Fruit fly (Drosophila melanogaster) Kc167 (cell line): ENCODE data around the gene slow.

Experiments
- Myc ChIP-seq: fragments of >200 bp; optimal IDR thresholded peaks from 2 replicates; lab custom pipeline; 2017; ENCODE audit warnings: missing external identifiers
- Sin3A ChIP-seq: fragments of >200 bp; optimal IDR thresholded peaks from 2 replicates; lab custom pipeline; 2018; ENCODE audit warnings: missing external identifiers
- h ChIP-seq: fragments of >200 bp; optimal IDR thresholded peaks from 3 replicates; lab custom pipeline; 2018; ENCODE audit warnings: missing external identifiers
- insv ChIP-seq: fragments of >200 bp; optimal IDR thresholded peaks from 3 replicates; lab custom pipeline; 2018; ENCODE audit warnings: missing external identifiers
- psq ChIP-seq: fragments of >200 bp; optimal IDR thresholded peaks from 2 replicates; lab custom pipeline; 2017; ENCODE audit warnings: missing external identifiers
- ttk ChIP-seq: sonication (Bioruptor generic); optimal IDR thresholded peaks from 2 replicates; lab custom pipeline; 2017; ENCODE audit warnings: missing external identifiers

slow gene

DNA sequence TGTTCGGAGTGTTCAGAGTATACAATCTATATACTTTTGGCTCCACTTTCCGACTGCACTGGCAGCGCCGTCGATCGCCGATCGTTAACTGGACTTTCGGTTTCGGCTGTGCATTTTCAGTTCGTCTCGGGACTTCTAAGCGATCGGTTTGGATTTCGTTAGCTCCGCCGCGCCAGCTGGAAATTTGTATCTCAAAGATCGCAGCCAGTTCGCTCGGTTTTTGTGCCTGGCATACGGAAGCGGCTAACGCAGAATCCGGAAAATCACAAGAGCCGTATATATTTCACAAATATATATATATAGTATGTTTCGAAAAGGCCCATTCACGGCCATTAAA lies at the start of gene slow:
Gene slow, plus strand, starts transcription at position 117 of the 337 bp plus-strand sequence.
- TF ChIP-seq insv (no peak), h (lab: Kevin White, UChicago) (no peak), Sin3A (lab: Kevin White, UChicago) (no peak), Myc (lab: Kevin White, UChicago) (no peak), ttk (lab: Kevin White, UChicago) (no peak)

DNA sequence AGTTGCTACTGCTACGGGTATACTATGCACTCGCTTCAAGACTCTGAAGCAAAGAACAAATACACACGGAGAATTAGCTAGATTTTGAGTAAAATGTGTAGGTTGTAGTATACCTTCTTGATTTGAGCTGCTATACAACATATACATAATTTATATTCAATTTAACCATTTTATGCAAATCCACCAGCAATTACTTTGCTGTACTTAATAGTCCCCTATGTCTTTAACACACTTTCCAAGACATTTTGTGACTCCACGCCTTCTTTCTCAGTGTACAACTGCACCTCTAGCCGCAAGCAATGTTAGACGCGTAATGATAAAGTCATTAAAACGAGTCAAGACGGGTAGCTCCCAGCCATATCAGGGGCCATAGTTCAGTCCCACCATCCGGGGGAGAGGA lies 47.7 kb upstream of the slow start:
- TF ChIP-seq ttk (lab: Kevin White, UChicago) (no peak), Sin3A (lab: Kevin White, UChicago) (no peak), insv (no peak), psq (lab: Kevin White, UChicago) (no peak), Myc (lab: Kevin White, UChicago) (no peak)

DNA sequence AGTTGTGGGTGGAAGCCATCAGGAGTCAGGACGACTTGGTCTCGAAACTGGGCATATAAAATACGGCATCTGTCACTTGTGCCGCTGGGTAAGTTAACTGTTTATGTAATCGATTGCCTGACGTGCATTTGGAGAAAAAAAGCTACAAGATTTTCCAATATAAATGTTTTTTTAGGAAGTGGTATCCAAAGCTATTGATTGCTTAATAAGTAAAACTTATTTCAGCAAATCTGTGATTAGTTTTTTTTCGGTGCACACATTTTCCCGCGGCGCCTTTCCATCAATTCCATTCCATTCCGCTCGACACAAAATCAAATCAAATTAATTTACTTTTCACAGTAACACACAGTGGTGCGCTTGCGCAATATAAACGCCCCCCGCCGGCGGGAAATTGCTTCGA lies 44.7 kb upstream of the slow start:
- no peak for TF ChIP-seq ttk (lab: Kevin White, UChicago)

DNA sequence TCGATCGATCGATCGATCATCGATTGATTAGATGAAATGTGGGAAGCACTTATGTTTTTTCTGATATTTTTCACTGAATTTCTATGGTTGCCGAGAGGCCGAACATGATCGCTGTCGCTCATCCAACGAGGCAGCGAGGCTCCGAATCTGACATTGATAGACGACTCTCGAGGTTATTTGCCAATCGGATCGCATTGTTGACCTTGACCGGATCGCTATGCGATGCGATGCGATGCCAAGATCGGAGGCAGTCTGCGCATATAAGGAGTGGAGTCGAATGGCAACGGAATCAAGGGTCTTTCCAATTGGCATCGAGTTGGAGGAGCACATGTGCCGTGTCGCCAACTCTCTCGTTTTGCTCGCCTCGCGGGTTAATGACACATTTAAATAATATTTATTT lies 44.0 kb upstream of the slow start:
- TF ChIP-seq insv (no peak), psq (lab: Kevin White, UChicago) (no peak), h (lab: Kevin White, UChicago) (no peak)

DNA sequence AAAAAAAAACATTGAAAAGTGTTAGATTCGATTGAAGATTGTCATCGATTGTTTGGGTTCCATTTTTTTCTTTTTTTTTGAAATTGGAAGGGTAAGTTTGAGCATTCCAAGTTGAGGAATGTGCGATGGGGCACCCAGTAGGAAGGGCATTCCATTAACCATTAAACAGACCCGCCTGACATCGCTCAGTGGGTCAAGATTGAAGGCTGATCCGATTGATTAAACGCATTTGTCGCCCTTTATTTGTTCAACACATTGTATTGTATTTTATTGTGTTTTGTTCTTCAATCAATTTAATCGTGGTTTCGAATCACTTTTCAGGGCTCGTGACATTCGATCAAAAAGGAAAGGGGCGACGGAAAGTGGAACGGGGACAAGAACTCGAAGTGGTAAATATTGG lies 43.2 kb upstream of the slow start:
- no peak for TF ChIP-seq psq (lab: Kevin White, UChicago)

DNA sequence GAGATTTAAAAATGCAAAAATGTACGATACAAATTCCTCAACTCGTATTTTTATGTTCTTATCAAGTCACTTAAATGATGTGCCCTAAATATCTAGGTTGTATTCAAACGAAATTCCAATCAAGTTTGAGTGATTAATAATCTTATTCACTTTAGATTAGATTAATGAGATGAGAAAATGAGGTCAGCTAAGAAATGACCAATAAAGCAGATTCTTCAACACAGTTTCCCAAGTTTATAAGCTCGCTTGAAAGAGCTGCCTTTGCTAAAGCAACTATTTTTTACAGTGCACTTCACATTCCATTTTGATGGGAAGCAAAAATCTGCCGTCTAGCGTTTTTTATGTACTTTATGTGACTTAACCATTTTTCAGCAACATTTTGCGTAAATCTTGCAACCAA lies 37.9 kb upstream of the slow start:
- TF ChIP-seq h (lab: Kevin White, UChicago) (no peak), Sin3A (lab: Kevin White, UChicago) (no peak), Myc (lab: Kevin White, UChicago) (no peak), psq (lab: Kevin White, UChicago) (no peak), insv (no peak), ttk (lab: Kevin White, UChicago) (no peak)

DNA sequence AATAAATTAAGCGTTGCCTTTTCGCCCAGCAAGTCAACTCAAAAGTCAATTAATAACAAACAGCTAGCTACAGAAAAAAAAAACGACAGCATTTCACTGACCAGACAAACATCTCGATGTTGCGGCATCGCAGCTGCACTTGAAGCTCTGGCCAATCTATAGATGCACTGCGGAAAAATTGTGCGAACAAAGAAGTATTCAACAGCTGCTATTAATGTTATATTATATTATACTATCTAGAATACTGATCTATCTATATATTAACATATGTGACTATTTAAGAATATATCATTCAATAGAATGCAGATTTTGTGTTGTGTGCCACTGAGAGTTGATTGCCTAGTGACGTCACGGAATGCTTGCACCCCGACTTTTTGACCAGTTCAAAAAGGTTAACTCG lies 36.2 kb upstream of the slow start:
- TF ChIP-seq h (lab: Kevin White, UChicago) (no peak), ttk (lab: Kevin White, UChicago) (no peak), Myc (lab: Kevin White, UChicago) (no peak), insv (no peak)

DNA sequence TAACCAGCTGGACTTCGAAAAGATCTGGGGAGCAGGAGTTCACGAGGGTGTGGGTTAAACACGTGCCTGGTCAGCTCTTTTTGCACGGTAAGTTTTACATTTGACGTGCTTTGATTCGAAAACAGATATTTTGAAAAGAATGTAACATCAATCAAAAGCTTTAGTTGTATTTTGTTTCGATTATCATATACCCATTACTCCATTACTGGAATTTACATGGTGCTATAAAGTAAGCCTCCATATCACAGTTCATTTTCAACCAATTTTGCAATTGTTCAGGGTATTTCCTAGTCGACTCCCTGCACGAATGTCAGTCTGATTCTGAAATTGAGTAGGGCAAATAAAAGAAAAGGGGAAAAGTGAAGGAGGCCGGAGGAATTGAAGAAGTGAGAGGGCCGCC lies 35.4 kb upstream of the slow start:
- TF ChIP-seq h (lab: Kevin White, UChicago) (no peak), psq (lab: Kevin White, UChicago) (no peak), Sin3A (lab: Kevin White, UChicago) (no peak), ttk (lab: Kevin White, UChicago) (no peak), insv (no peak), Myc (lab: Kevin White, UChicago) (no peak)

DNA sequence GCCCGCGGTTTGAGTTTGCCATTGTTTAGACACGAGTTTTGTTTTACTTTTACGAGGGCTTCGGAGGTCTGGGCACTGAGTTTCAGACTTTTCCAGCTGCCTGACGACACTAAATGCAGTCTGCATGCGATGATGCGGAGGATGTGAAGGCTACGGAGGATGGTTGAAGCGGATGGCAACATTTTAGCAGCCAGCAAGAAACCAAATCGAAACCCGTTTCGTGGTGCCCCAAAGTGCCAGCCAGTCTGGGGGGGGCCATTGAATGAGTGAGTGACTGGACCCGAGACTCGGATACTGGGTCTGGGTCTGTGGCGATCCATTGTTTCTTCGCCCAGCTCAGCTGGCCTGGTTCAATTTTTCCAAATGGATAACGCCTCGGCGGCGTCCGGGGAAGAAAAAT lies 34.9 kb upstream of the slow start:
- TF ChIP-seq h (lab: Kevin White, UChicago): no peak

DNA sequence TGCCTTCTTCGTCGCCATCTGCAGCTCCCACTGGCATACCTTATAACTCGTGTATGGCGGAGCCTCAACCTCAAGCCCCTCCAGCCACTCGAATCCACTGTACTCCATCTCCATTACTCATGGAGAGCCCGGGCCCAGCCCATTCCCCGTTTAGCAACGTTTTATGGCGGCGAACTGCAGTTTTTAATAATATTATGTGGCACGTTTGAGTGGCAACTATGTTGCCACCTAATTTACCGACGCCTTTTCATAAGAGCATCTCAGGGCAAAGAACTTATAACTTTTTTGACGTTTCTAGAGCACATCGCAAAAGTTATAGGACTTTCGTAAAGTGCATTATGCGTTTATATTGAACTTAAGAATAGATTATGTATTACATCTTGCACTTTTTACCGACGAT lies 32.2 kb upstream of the slow start:
- TF ChIP-seq Myc (lab: Kevin White, UChicago): no peak
- no peak for TF ChIP-seq h (lab: Kevin White, UChicago)
- TF ChIP-seq Sin3A (lab: Kevin White, UChicago): no peak
- TF ChIP-seq insv: no peak
- TF ChIP-seq psq (lab: Kevin White, UChicago): no peak
- TF ChIP-seq ttk (lab: Kevin White, UChicago): no peak

DNA sequence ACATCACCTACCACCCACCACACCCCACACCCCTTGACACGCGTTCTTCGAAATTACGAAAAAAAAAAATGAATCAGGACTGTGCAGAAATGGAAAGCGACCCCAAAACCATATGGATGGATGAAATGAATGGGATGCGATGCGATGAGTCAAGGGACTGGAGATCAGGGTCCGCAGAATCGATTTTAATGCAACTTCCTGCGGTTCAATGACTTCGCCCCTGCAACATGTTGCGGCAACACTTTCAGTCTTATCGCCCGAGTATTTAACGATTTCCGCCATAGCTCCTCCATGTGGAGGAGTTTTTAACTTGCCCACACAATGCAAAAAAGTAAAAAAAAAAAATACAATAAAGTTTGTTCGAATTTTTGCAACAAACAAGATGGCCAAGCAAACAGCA lies 31.6 kb upstream of the slow start:
- TF ChIP-seq Myc (lab: Kevin White, UChicago) (no peak), Sin3A (lab: Kevin White, UChicago) (no peak), psq (lab: Kevin White, UChicago) (no peak), ttk (lab: Kevin White, UChicago) (no peak), insv (no peak), h (lab: Kevin White, UChicago) (no peak)

DNA sequence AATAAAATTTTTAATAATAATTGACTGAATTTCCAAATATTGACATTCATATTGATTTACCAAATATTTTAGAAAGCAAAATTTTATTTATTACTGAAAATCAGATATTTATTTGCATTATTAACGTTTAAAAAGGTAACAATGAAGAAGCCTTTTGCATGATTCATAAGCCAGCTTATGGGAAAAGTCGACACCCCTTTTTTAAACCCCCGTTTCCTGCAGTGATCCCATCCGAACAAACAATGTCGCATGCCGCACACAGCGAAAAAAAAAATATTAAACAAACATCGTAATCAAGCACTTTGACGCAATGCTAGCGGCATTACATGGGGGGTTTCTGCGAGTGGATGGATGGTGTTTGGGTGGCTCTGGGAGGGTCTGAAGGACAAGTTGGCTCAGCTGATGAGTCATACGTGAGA lies 30.6 kb upstream of the slow start:
- TF ChIP-seq insv: no peak
- TF ChIP-seq psq (lab: Kevin White, UChicago): no peak
- TF ChIP-seq Sin3A (lab: Kevin White, UChicago): no peak
- no peak for TF ChIP-seq Myc (lab: Kevin White, UChicago)
- no peak for TF ChIP-seq ttk (lab: Kevin White, UChicago)
- TF ChIP-seq h (lab: Kevin White, UChicago): no peak

DNA sequence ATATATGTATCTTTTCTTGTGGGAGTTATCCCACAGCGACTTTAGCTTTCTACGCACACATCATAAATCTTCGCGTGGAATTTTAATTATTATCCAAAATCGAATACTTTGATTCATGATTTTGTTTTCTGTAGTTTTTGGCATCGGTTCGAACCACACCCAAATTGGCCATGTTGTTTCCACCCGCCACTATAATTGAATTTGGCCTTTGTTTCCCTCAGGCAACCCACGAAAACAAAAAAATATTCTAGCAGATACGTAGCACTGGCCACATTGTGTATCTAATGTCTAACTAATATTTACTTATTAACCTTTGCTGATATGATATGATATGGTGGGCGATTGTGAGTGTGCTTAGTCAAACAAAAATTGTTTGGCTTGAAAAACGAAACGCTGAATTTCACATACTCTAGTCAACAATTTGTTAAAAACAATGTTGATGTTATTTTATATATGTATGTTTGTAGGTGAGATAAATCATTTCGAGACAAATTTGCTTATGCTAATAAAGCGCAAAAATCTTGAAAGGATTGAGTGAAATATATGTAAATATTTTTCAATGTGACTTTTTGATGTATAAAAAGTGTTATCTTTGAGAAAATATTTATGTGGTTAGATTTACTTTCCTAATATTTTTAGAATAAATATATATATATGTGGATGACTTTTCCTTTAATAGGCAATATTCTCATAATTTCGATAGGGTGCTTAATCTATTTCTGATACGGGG lies 29.2 kb upstream of the slow start:
- TF ChIP-seq h (lab: Kevin White, UChicago) (no peak), Myc (lab: Kevin White, UChicago) (no peak), Sin3A (lab: Kevin White, UChicago) (no peak), psq (lab: Kevin White, UChicago) (no peak), insv (no peak), ttk (lab: Kevin White, UChicago) (no peak)
